Fruit fly (Drosophila melanogaster): ENCODE measurements around the gene CG4553.

dm6 chr3R:25505975-25506374 is 29.3 kb upstream of the CG4553 start, which contains the start of gene CG5111:
- TF ChIP-seq insv (optimal IDR thresholded peaks at IDR 0.05): no peak
- no peak for TF ChIP-seq h (optimal IDR thresholded peaks at IDR 0.05)
- TF ChIP-seq Myc (optimal IDR thresholded peaks at IDR 0.05): no peak
- no peak for TF ChIP-seq ttk (optimal IDR thresholded peaks at IDR 0.05)
- no peak for TF ChIP-seq psq (optimal IDR thresholded peaks at IDR 0.05)
- no peak for TF ChIP-seq Sin3A (optimal IDR thresholded peaks at IDR 0.05)
